Fruit fly (Drosophila melanogaster) whole organism, prepupa: ENCODE measurements around the gene Sid.
A peak's percentile ranks its signal among the peaks of the same experiment; 100 is the strongest.

ENCODE experiments used
- CG6163 ChIP-seq: fragments of 200-800 bp; sonication (Bioruptor generic); IDR thresholded peaks from 3 replicates; pipeline ENCODE4 v1.3.6; 2022; ENCODE audit warnings: missing biosample characterization, missing genetic modification characterization
- CG7368 ChIP-seq: fragments of 200-800 bp; sonication (Bioruptor generic); optimal IDR thresholded peaks from 3 replicates; lab custom pipeline; 2016; ENCODE audit warnings: missing biosample characterization, missing genetic modification characterization
- CG9139 ChIP-seq: fragments of 200-800 bp; sonication (Bioruptor generic); optimal IDR thresholded peaks from 3 replicates; lab custom pipeline; 2017; ENCODE audit warnings: missing biosample characterization, mild to moderate bottlenecking, missing genetic modification characterization
- Eip78C ChIP-seq: fragments of 200-800 bp; sonication (Bioruptor generic); peaks from one replicate; lab custom pipeline; 2016; ENCODE audit warnings: missing biosample characterization, missing genetic modification characterization
- Eip93F ChIP-seq: fragments of 200-800 bp; sonication (Bioruptor generic); optimal IDR thresholded peaks from 2 replicates; lab custom pipeline; 2016; ENCODE audit warnings: missing biosample characterization, mild to moderate bottlenecking, missing genetic modification characterization
- Hr4 ChIP-seq: fragments of 200-800 bp; sonication (Bioruptor generic); optimal IDR thresholded peaks from 3 replicates; lab custom pipeline; 2016; ENCODE audit warnings: missing biosample characterization, missing genetic modification characterization
- Sox102F ChIP-seq: fragments of 200-800 bp; sonication (Bioruptor generic); optimal IDR thresholded peaks from 2 replicates; lab custom pipeline; 2016; ENCODE audit warnings: missing biosample characterization, mild to moderate bottlenecking, missing genetic modification characterization
- Sox15 ChIP-seq: fragments of 200-800 bp; sonication (Bioruptor generic); optimal IDR thresholded peaks from 3 replicates; lab custom pipeline; 2016; ENCODE audit warnings: missing biosample characterization, missing genetic modification characterization
- dsx ChIP-seq: fragments of 200-800 bp; optimal IDR thresholded peaks from 3 replicates; lab custom pipeline; 2019; ENCODE audit warnings: missing biosample characterization, mild to moderate bottlenecking, missing genetic modification characterization, moderate library complexity; ENCODE audit not compliant: poor library complexity, severe bottlenecking
- fd85E ChIP-seq: fragments of 200-800 bp; sonication (Bioruptor generic); optimal IDR thresholded peaks from 3 replicates; lab custom pipeline; 2016; ENCODE audit warnings: missing biosample characterization, missing genetic modification characterization
- spab ChIP-seq: fragments of 200-800 bp; sonication (Bioruptor generic); optimal IDR thresholded peaks from 2 replicates; lab custom pipeline; 2017; ENCODE audit warnings: missing biosample characterization, mild to moderate bottlenecking, missing genetic modification characterization, missing genetic modification reagents

DNA sequence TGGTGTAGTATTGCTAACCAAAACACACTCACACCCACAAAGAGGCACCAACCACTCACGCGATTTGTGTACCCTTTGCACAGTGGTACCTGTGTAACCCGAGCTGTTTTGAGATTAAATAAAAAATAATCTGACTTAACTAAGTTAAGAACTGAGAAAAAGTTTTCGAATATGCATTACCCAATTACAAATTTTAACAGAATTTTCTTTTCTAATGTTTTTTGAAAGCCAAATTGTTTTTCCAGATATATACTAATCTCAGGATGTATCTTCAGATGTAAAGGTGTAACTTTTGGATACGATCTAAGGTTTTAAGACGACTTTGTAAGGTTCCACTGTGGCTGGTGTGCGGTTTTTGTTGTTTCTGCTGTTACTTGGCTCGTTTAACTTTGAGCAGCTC lies 36.8 kb upstream of the Sid start:
- TF ChIP-seq CG6163 (peak; percentile 38; the same call in 1 of the 3 replicates), fd85E (GFP tag; lab: Kevin White, UChicago) (no peak), dsx (GFP tag; lab: Kevin White, UChicago) (no peak), Eip78C (peak; percentile 94), Eip93F (GFP tag; lab: Kevin White, UChicago) (no peak), spab (peak; percentile 23), Sox15 (GFP tag; lab: Kevin White, UChicago) (peak; percentile 68), CG7368 (peak; percentile 51), Sox102F (peak; percentile 72), CG9139 (GFP tag; lab: Kevin White, UChicago) (no peak), Hr4 (GFP tag; lab: Kevin White, UChicago) (peak; percentile 82)
